Worm (Caenorhabditis elegans): ENCODE results near the gene R07B7.2.

Gene R07B7.2

ce11 chrV:12026878-12027477, 32.6 kb downstream of the R07B7.2 start (continued):
- TF ChIP-seq lsy-2 (tag; optimal IDR thresholded peaks at IDR 0.05) = peak in 1 of 2 experiments; percentile 44
- no peak for TF ChIP-seq elt-2 (tag; optimal IDR thresholded peaks at IDR 0.05)
- TF ChIP-seq nhr-76 (tag; optimal IDR thresholded peaks at IDR 0.05) = no peak
- TF ChIP-seq pqm-1 (tag; optimal IDR thresholded peaks at IDR 0.05) = no peak
- TF ChIP-seq F16B12.6 (tag; optimal IDR thresholded peaks at IDR 0.05) = no peak
- peak in 1 of 3 experiments; percentile 23 for TF ChIP-seq dpl-1 (GFP tag; optimal IDR thresholded peaks at IDR 0.05)
- TF ChIP-seq fkh-10 (GFP tag; optimal IDR thresholded peaks at IDR 0.05) = peak; percentile 93
- no peak for TF ChIP-seq ztf-11 (tag; optimal IDR thresholded peaks at IDR 0.05)
- peak; percentile 41 for TF ChIP-seq pax-3 (tag; optimal IDR thresholded peaks at IDR 0.05)
- peak; percentile 46 for TF ChIP-seq nhr-47 (tag; optimal IDR thresholded peaks at IDR 0.05)
- peak; percentile 92 for TF ChIP-seq lin-14 (GFP tag; optimal IDR thresholded peaks at IDR 0.05)
- no peak for TF ChIP-seq ceh-8 (GFP tag; optimal IDR thresholded peaks at IDR 0.05)
- TF ChIP-seq swsn-7 (tag; optimal IDR thresholded peaks at IDR 0.05) = peak; percentile 47
- TF ChIP-seq xbp-1 (tag; optimal IDR thresholded peaks at IDR 0.05) = no peak
- no peak for TF ChIP-seq nhr-237 (tag; optimal IDR thresholded peaks at IDR 0.05)
- TF ChIP-seq jun-1 (tag; optimal IDR thresholded peaks at IDR 0.05) = no peak
- TF ChIP-seq aha-1 (tag; optimal IDR thresholded peaks at IDR 0.05) = no peak
- peak; percentile 15 to 38 for TF ChIP-seq efl-1 (optimal IDR thresholded peaks at IDR 0.05)
- TF ChIP-seq efl-1 (GFP tag; optimal IDR thresholded peaks at IDR 0.05 in 1 of 2) = no peak
- TF ChIP-seq vab-15 (tag; optimal IDR thresholded peaks at IDR 0.05) = no peak
- no peak for TF ChIP-seq hpl-2 (GFP tag; optimal IDR thresholded peaks at IDR 0.05)
- no peak for TF ChIP-seq nhr-11 (tag; optimal IDR thresholded peaks at IDR 0.05)
- TF ChIP-seq skn-1 (tag; optimal IDR thresholded peaks at IDR 0.05) = no peak
- TF ChIP-seq hlh-4 (tag; optimal IDR thresholded peaks at IDR 0.05) = no peak
- no peak for TF ChIP-seq ama-1 (optimal IDR thresholded peaks at IDR 0.05)
- TF ChIP-seq fkh-8 (tag; optimal IDR thresholded peaks at IDR 0.05) = peak; percentile 87
- peak; percentile 29 for TF ChIP-seq C16A3.4 (tag; optimal IDR thresholded peaks at IDR 0.05)
- peak; percentile 4 for TF ChIP-seq irx-1 (tag; optimal IDR thresholded peaks at IDR 0.05)
- no peak for TF ChIP-seq nhr-90 (tag; optimal IDR thresholded peaks at IDR 0.05; ENCODE audit: poor library complexity)
- TF ChIP-seq dsc-1 (tag; optimal IDR thresholded peaks at IDR 0.05) = peak; percentile 49
- TF ChIP-seq unc-62 (GFP tag; optimal IDR thresholded peaks at IDR 0.05) = no peak
- TF ChIP-seq rnt-1 (tag; optimal IDR thresholded peaks at IDR 0.05) = no peak
- peak; percentile 71 for TF ChIP-seq mep-1 (tag; optimal IDR thresholded peaks at IDR 0.05)
- TF ChIP-seq ceh-90 (tag; optimal IDR thresholded peaks at IDR 0.05) = no peak
- TF ChIP-seq aly-2 (tag; optimal IDR thresholded peaks at IDR 0.05) = no peak
- TF ChIP-seq lin-39 (tag; optimal IDR thresholded peaks at IDR 0.05) = no peak
- TF ChIP-seq nhr-28 (tag; optimal IDR thresholded peaks at IDR 0.05) = no peak
- TF ChIP-seq lin-35 (GFP tag; optimal IDR thresholded peaks at IDR 0.05) = peak in 1 of 2 experiments; percentile 40
- TF ChIP-seq mab-9 (GFP tag; IDR thresholded peaks at IDR 0.05) = no peak
- peak; percentile 38 for TF ChIP-seq unc-86 (tag; optimal IDR thresholded peaks at IDR 0.05)
- TF ChIP-seq hlh-17 (GFP tag; optimal IDR thresholded peaks at IDR 0.05; ENCODE audit: borderline replicate concordance) = no peak
- no peak for TF ChIP-seq tlp-1 (tag; optimal IDR thresholded peaks at IDR 0.05)
- TF ChIP-seq ces-1 (GFP tag; optimal IDR thresholded peaks at IDR 0.05) = no peak
- TF ChIP-seq unc-98 (GFP tag; IDR thresholded peaks at IDR 0.05) = no peak
- no peak for TF ChIP-seq grh-1 (GFP tag; IDR thresholded peaks at IDR 0.05)
- no peak for TF ChIP-seq lir-3 (tag; optimal IDR thresholded peaks at IDR 0.05; ENCODE audit: poor library complexity)
- no peak for TF ChIP-seq efl-3 (GFP tag; optimal IDR thresholded peaks at IDR 0.05)
- peak; percentile 40 for TF ChIP-seq snu-23 (GFP tag; optimal IDR thresholded peaks at IDR 0.05)
- TF ChIP-seq sup-37 (GFP tag; optimal IDR thresholded peaks at IDR 0.05) = no peak
- TF ChIP-seq C34B4.2 (tag; optimal IDR thresholded peaks at IDR 0.05) = no peak
- TF ChIP-seq ceh-82 (tag; optimal IDR thresholded peaks at IDR 0.05) = peak; percentile 5 to 67 (median 25)
- no peak for TF ChIP-seq mef-2 (tag; optimal IDR thresholded peaks at IDR 0.05)
- no peak for TF ChIP-seq sox-4 (tag; optimal IDR thresholded peaks at IDR 0.05)

Measured in whole organism, L1 larva.